Worm (Caenorhabditis elegans) whole organism, late embryonic: ENCODE results near the gene pcp-5.

ENCODE experiments used
- F13H6.1 ChIP-seq: sonication (generic microtip); optimal IDR thresholded peaks from 2 replicates; lab custom pipeline; 2016; ENCODE audit warnings: missing genetic modification characterization, missing compliant biosample characterization
- K09A11.1 ChIP-seq: sonication (generic microtip); optimal IDR thresholded peaks from 2 replicates; lab custom pipeline; 2017; ENCODE audit warnings: antibody characterized with exemption, mild to moderate bottlenecking, missing genetic modification characterization, missing compliant biosample characterization; ENCODE audit not compliant: insufficient read depth
- fax-1 ChIP-seq: sonication (generic microtip); optimal IDR thresholded peaks from 2 replicates; lab custom pipeline; 2016; ENCODE audit warnings: missing genotype, missing genetic modification characterization, missing compliant biosample characterization
- hlh-15 ChIP-seq: sonication (generic microtip); optimal IDR thresholded peaks from 2 replicates; lab custom pipeline; 2016; ENCODE audit warnings: missing genetic modification characterization, missing compliant biosample characterization
- odd-2 ChIP-seq: sonication (generic microtip); optimal IDR thresholded peaks from 2 replicates; lab custom pipeline; 2017; ENCODE audit warnings: antibody characterized with exemption, mild to moderate bottlenecking, missing genetic modification characterization, missing compliant biosample characterization
- pqm-1 ChIP-seq: sonication (generic microtip); optimal IDR thresholded peaks from 2 replicates; lab custom pipeline; 2016; ENCODE audit warnings: missing genetic modification characterization, missing compliant biosample characterization
- sox-4 ChIP-seq: sonication (generic microtip); optimal IDR thresholded peaks from 2 replicates; lab custom pipeline; 2017; ENCODE audit warnings: mild to moderate bottlenecking, missing genetic modification characterization, inconsistent platforms, missing compliant biosample characterization
- tbx-7 ChIP-seq: sonication (generic microtip); optimal IDR thresholded peaks from 2 replicates; lab custom pipeline; 2016; ENCODE audit warnings: missing genotype, missing genetic modification characterization, missing compliant biosample characterization
- unc-55 ChIP-seq: sonication (generic microtip); optimal IDR thresholded peaks from 2 replicates; lab custom pipeline; 2017; ENCODE audit warnings: missing biosample characterization, missing genetic modification reagents, missing genetic modification characterization

DNA sequence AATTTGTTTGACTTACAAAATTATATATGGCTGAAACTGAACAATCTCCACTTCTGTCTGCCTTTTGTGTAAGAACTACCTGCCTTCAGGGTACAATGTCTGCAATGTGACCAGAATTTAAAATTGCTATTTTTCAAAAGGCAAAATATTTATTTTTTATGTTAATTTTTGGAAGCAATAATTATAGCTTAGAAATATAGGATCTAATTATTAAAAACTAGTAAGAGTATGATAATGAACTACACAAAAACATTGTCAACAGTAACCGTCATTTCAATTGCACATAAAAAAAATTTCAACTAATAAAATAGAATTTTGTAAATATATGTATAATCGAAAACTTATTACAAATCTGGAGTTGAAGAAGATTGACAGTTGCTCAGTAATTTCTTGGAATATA is 49.5 kb upstream of the pcp-5 start, which contains the start of gene C29E4.9:
- no peak for TF ChIP-seq sox-4 (tag; lab: Kevin White, UChicago)
- TF ChIP-seq unc-55 (GFP tag; lab: Kevin White, UChicago) = no peak
- TF ChIP-seq hlh-15 (tag; lab: Kevin White, UChicago) = no peak
- no peak for TF ChIP-seq F13H6.1
- no peak for TF ChIP-seq pqm-1 (tag; lab: Kevin White, UChicago)
- TF ChIP-seq tbx-7 (tag; lab: Kevin White, UChicago) = no peak
- TF ChIP-seq fax-1 = no peak
- no peak for TF ChIP-seq K09A11.1 (tag; lab: Kevin White, UChicago)
- no peak for TF ChIP-seq odd-2 (tag; lab: Kevin White, UChicago)
